Fruit fly (Drosophila melanogaster) whole organism, wandering third instar larva: ENCODE measurements around the gene egh.

Experiments used
- Abd-B ChIP-seq: fragments of >200 bp; optimal IDR thresholded peaks from 2 replicates; lab custom pipeline; 2017; ENCODE audit warnings: missing biosample characterization, missing genetic modification characterization
- CG32264 ChIP-seq: fragments of 200-800 bp; sonication (Bioruptor generic); optimal IDR thresholded peaks from 2 replicates; lab custom pipeline; 2016; ENCODE audit warnings: missing biosample characterization, missing genetic modification characterization
- HLH106 ChIP-seq: fragments of 200-800 bp; optimal IDR thresholded peaks from 3 replicates; lab custom pipeline; 2019; ENCODE audit warnings: missing biosample characterization, mild to moderate bottlenecking, missing genetic modification characterization, moderate library complexity
- foxo ChIP-seq, 2 experiments: fragments of 200-800 bp; sonication (Bioruptor generic); optimal IDR thresholded peaks; 2 replicates in 1 of 2; 3 replicates in 1 of 2; lab custom pipeline; 2016 to 2017; ENCODE audit warnings: missing biosample characterization in 2 of 2, missing genetic modification characterization in 2 of 2
- h ChIP-seq: fragments of 200-800 bp; sonication (Bioruptor generic); optimal IDR thresholded peaks from 3 replicates; lab custom pipeline; 2016; ENCODE audit warnings: missing biosample characterization, mild to moderate bottlenecking, missing genetic modification characterization
- psq ChIP-seq: fragments of 200-800 bp; sonication (Bioruptor generic); optimal IDR thresholded peaks from 3 replicates; lab custom pipeline; 2017; ENCODE audit warnings: missing biosample characterization, mild to moderate bottlenecking, missing genetic modification characterization, moderate library complexity
- usp ChIP-seq: fragments of >200 bp; optimal IDR thresholded peaks from 2 replicates; lab custom pipeline; 2017; ENCODE audit warnings: missing biosample characterization, missing genetic modification characterization

- TF ChIP-seq psq (GFP tag; lab: Kevin White, UChicago) (no peak), HLH106 (tag; lab: Kevin White, UChicago) (no peak), CG32264 (GFP tag; lab: Kevin White, UChicago) (no peak), foxo (GFP tag; optimal IDR thresholded peaks at IDR 0.05; lab: Kevin White, UChicago) (no peak), usp (GFP tag; lab: Kevin White, UChicago) (no peak), h (no peak), Abd-B (GFP tag; lab: Kevin White, UChicago) (no peak)
These were observed 48.7 kb downstream of the egh start for dm6 chrX:2636825-2637535.
